Worm (Caenorhabditis elegans): Measurements from ENCODE around the gene lst-4.

DNA sequence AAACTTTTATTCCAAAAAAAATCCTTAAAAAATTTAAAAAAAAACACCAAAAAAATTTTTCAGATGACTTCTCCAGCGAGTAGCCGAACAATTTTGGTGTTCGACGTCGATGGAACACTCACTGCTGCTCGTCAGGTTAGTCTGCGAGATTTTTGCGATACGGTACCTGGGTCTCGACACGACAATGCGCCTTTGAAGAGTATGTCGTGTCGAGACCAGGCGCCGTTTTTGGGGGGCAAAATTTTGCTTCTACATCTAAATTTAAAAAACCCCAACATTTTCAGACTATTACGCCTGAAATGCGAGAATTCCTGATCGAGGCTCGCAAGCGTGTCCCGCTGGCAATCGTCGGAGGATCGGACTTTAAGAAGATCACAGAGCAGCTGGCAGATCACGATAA is 13.8 kb upstream of the lst-4 start, which contains the start of gene F52B11.2:
- TF ChIP-seq ama-1 (optimal IDR thresholded peaks at IDR 0.05) = no peak
- TF ChIP-seq ama-1 (GFP tag; optimal IDR thresholded peaks at IDR 0.05) = no peak
- no peak for TF ChIP-seq ceh-91 (GFP tag; IDR thresholded peaks at IDR 0.05)
- TF ChIP-seq nfya-2 (GFP tag; IDR thresholded peaks at IDR 0.05) = no peak
- no peak for TF ChIP-seq nhr-90 (tag; optimal IDR thresholded peaks at IDR 0.05)
- no peak for TF ChIP-seq ZK185.1 (tag; optimal IDR thresholded peaks at IDR 0.05; ENCODE audit: poor library complexity, severe bottlenecking)
- no peak for TF ChIP-seq C17E4.6 (GFP tag; IDR thresholded peaks at IDR 0.05)
- TF ChIP-seq F49E8.2 (tag; optimal IDR thresholded peaks at IDR 0.05; ENCODE audit: insufficient read depth) = peak; percentile 46
- no peak for TF ChIP-seq him-1 (tag; optimal IDR thresholded peaks at IDR 0.05)
- no peak for TF ChIP-seq lag-1 (GFP tag; IDR thresholded peaks at IDR 0.05)
- TF ChIP-seq ztf-3 (GFP tag; optimal IDR thresholded peaks at IDR 0.05) = no peak
- TF ChIP-seq let-526 (GFP tag; IDR thresholded peaks at IDR 0.05) = 0 out of 2 replicates have a peak, but pooled peaks have one; percentile 26
- TF ChIP-seq efl-1 (GFP tag; optimal IDR thresholded peaks at IDR 0.05) = no peak
- TF ChIP-seq ekl-4 (GFP tag; IDR thresholded peaks at IDR 0.05) = no peak
- no peak for TF ChIP-seq F57C9.4 (tag; optimal IDR thresholded peaks at IDR 0.05)

Data from whole organism, young adult.